Fruit fly (Drosophila melanogaster): Measurements from ENCODE around the gene Uch.

Uch gene

DNA sequence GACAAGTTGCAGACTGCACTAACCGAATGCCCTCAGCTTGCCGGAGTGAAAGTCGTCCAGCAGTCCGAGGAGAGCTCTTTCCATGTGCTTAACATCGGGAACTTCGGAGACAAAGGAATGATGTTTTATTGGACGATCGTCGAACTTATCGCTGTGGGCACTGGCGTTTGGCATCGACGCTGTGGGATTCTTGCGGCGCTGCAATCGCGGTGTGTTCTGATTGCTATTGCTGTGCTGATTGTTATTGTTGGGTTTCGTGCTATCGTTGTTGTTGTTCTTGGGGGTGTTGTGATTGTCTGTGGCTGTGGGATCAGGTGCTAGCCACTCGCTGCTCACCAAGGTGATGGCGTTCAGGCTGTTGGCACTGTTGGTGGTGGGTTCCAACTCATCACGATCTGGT, 23.3 kb downstream of the Uch start:
- TF ChIP-seq tj (GFP tag; optimal IDR thresholded peaks at IDR 0.05) (no peak), ovo (GFP tag; optimal IDR thresholded peaks at IDR 0.05) (no peak), Crg-1 (GFP tag; optimal IDR thresholded peaks at IDR 0.05) (no peak), CG1620 (GFP tag; optimal IDR thresholded peaks at IDR 0.05) (no peak), cic (GFP tag; optimal IDR thresholded peaks at IDR 0.05) (no peak), Hr96 (GFP tag; optimal IDR thresholded peaks at IDR 0.05) (no peak), CG14711 (tag; optimal IDR thresholded peaks at IDR 0.05) (no peak), pad (GFP tag; optimal IDR thresholded peaks at IDR 0.05) (no peak), CG11617 (GFP tag; optimal IDR thresholded peaks at IDR 0.05) (no peak), CG5204 (GFP tag; optimal IDR thresholded peaks at IDR 0.05) (no peak), cnc (optimal IDR thresholded peaks at IDR 0.05) (no peak), kay (GFP tag; ENCODE audit: borderline replicate concordance) (no peak), bab1 (GFP tag; optimal IDR thresholded peaks at IDR 0.05) (no peak), CG7045 (GFP tag; optimal IDR thresholded peaks at IDR 0.05) (no peak), CG7101 (tag; optimal IDR thresholded peaks at IDR 0.05) (no peak)

DNA sequence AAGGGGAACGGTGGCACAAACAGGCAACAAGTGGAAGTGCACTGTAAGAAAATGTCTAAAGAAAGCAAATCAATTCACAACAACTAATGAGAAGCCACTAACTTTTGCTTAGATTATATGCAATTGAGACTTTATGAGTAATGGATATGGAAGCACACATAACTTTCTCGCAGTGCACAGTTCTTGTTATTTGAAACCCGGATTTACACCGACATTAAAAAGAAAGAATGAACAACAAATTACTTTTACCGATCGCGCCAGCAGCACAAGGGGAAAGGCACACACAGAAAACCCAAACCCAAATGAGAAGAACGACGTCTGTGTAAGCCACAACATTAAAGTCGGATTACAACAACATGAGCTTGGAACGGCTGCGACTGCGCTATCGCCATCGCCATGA, 24.9 kb downstream of the Uch start:
- no peak for TF ChIP-seq bab1 (GFP tag; optimal IDR thresholded peaks at IDR 0.05)
- TF ChIP-seq CG1620 (GFP tag; optimal IDR thresholded peaks at IDR 0.05), result no peak
- no peak for TF ChIP-seq CG33017 (tag; optimal IDR thresholded peaks at IDR 0.05)
- no peak for TF ChIP-seq CG14711 (tag; optimal IDR thresholded peaks at IDR 0.05)
- TF ChIP-seq Hr96 (GFP tag; optimal IDR thresholded peaks at IDR 0.05), result no peak
- no peak for TF ChIP-seq CG12768 (GFP tag; optimal IDR thresholded peaks at IDR 0.05)
- no peak for TF ChIP-seq toe (GFP tag; optimal IDR thresholded peaks at IDR 0.05)
- TF ChIP-seq Mnt (GFP tag; optimal IDR thresholded peaks at IDR 0.05), result no peak
- TF ChIP-seq Clk (GFP tag; optimal IDR thresholded peaks at IDR 0.05), result no peak
- no peak for TF ChIP-seq tj (GFP tag; optimal IDR thresholded peaks at IDR 0.05)
- TF ChIP-seq Crg-1 (GFP tag; optimal IDR thresholded peaks at IDR 0.05), result no peak
- no peak for TF ChIP-seq CG7045 (GFP tag; optimal IDR thresholded peaks at IDR 0.05)
- no peak for TF ChIP-seq pad (GFP tag; optimal IDR thresholded peaks at IDR 0.05)
- TF ChIP-seq cnc (optimal IDR thresholded peaks at IDR 0.05), result no peak
- TF ChIP-seq CG11617 (GFP tag; optimal IDR thresholded peaks at IDR 0.05), result no peak
- no peak for TF ChIP-seq CG7101 (tag; optimal IDR thresholded peaks at IDR 0.05)
- TF ChIP-seq kay (GFP tag; ENCODE audit: borderline replicate concordance), result no peak

DNA sequence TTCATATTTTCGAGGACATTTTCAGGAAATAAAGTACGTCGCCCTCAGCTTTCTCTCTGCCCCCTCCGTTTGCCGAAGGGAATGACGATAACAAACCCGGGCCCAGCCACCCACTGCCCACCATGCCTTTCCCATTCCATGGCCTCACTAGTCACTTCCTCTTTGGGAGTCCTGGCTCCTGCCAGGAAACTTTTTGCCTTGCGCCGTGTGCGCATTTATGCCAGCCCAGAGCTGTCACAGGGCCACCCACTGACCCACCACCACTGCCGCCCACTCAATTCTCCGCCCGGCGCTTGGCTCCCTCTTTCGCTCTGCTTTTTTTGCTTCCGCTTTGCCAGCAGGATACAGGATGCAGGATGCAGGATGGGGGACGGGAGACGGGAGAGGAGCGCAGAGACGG, 26.6 kb downstream of the Uch start:
- TF ChIP-seq CG1620 (GFP tag; optimal IDR thresholded peaks at IDR 0.05), result no peak

DNA sequence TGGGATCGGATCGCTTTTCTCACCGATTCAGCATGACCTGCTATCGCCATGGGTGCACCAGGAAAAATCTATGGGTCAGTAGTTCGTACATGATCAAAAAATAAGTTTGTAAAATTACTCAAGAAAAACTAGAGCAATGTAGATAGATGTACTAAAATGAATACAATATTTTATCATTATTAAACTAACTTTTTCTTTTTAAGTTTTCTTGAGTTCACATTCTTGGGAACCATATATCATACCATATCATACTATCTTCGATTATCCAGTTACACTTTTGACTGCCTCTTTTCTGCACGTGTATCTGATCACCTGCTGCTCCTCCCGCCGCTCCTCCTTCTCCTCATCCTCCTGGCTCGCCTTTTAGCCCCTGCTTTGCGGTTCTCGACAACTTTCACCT, 28.6 kb downstream of the Uch start:
- TF ChIP-seq Crg-1 (GFP tag; optimal IDR thresholded peaks at IDR 0.05) (no peak), CG1620 (GFP tag; optimal IDR thresholded peaks at IDR 0.05) (no peak), kay (GFP tag; ENCODE audit: borderline replicate concordance) (no peak), CG7045 (GFP tag; optimal IDR thresholded peaks at IDR 0.05) (no peak), CG7101 (tag; optimal IDR thresholded peaks at IDR 0.05) (no peak), CG12768 (GFP tag; optimal IDR thresholded peaks at IDR 0.05) (no peak), CG5204 (GFP tag; optimal IDR thresholded peaks at IDR 0.05) (no peak), bab1 (GFP tag; optimal IDR thresholded peaks at IDR 0.05) (no peak), pad (GFP tag; optimal IDR thresholded peaks at IDR 0.05) (no peak), Hr96 (GFP tag; optimal IDR thresholded peaks at IDR 0.05) (no peak)

DNA sequence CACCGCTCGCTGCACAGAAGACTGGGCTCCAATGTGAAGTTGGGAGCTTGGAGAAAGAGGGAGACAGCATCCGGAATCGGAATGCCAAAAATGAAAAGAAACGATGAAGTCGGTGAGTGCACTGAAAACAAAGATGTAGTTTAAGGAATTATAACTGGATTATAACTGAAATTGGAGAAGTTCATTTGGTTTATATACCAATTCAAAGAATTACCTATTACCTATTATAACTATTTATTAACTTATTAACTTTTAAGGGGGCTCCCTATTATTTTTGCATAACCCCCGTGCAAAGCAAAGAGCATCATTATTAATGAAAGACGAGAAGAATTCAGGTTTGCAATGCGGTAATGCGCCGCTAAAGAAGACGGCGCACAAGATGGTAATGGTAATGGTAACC, 29.4 kb downstream of the Uch start:
- TF ChIP-seq ovo (GFP tag; optimal IDR thresholded peaks at IDR 0.05), result no peak
- no peak for TF ChIP-seq toe (GFP tag; optimal IDR thresholded peaks at IDR 0.05)
- TF ChIP-seq CG7045 (GFP tag; optimal IDR thresholded peaks at IDR 0.05), result no peak
- no peak for TF ChIP-seq Crg-1 (GFP tag; optimal IDR thresholded peaks at IDR 0.05)
- TF ChIP-seq CG12768 (GFP tag; optimal IDR thresholded peaks at IDR 0.05), result no peak
- no peak for TF ChIP-seq CG33017 (tag; optimal IDR thresholded peaks at IDR 0.05)

DNA sequence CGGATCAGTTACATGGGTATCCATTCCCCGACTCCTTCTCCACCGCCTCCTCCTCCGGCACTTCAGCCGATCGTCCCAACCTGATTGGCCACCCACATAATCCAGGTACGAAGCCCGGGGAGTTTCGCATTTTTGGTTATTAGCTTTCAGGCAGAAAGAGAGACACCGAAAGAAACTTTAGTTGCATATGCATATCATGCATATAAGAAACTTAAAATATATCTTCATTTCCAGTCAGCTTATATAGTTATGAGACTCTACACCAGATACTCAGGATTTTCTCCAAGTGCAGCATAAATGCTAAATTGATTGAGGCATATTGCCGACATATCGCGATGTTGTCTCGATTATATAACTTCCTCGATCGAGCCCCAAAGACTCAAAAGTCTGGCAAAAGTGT, 29.9 kb downstream of the Uch start:
- TF ChIP-seq CG14711 (tag; optimal IDR thresholded peaks at IDR 0.05), result no peak
- TF ChIP-seq tj (GFP tag; optimal IDR thresholded peaks at IDR 0.05), result no peak
- TF ChIP-seq CG33017 (tag; optimal IDR thresholded peaks at IDR 0.05), result no peak

DNA sequence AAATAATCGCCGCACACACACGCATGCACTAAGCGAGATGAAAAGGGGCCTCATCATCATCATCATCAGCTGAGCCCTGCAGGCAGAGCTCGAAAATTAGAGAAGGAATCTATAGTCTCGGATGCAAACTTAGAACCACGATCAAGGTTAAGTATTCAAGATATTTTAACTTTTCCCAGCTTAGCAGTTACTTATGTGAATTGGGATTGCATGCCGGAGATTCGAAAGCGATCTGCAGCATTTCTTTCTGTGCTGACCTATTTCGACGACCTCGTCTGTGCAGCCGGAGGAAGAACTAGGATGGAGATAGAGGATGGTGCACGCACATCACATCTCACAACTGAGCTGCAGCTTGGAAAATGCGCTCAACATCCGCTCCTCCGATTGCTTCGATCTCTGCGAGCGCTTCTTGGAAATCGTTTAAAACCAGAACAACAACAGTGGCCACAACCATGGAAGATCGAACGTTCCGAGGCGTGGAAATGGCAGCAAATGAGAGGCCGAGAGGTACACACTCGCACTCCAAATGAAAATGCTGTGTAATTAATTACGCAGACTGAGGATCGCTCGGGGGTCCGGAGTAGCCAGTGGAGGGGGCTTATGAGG, 31.2 kb downstream of the Uch start:
- TF ChIP-seq Hr96 (GFP tag; optimal IDR thresholded peaks at IDR 0.05) (no peak), CG11617 (GFP tag; optimal IDR thresholded peaks at IDR 0.05) (no peak), CG7101 (tag; optimal IDR thresholded peaks at IDR 0.05) (no peak), CG12768 (GFP tag; optimal IDR thresholded peaks at IDR 0.05) (no peak), CG7045 (GFP tag; optimal IDR thresholded peaks at IDR 0.05) (no peak), CG33017 (tag; optimal IDR thresholded peaks at IDR 0.05) (no peak), cnc (optimal IDR thresholded peaks at IDR 0.05) (no peak), kay (GFP tag; ENCODE audit: borderline replicate concordance) (no peak), cic (GFP tag; optimal IDR thresholded peaks at IDR 0.05) (no peak), CG5204 (GFP tag; optimal IDR thresholded peaks at IDR 0.05) (no peak), Mnt (GFP tag; optimal IDR thresholded peaks at IDR 0.05) (no peak), tj (GFP tag; optimal IDR thresholded peaks at IDR 0.05) (no peak), CG14711 (tag; optimal IDR thresholded peaks at IDR 0.05) (no peak), CG1620 (GFP tag; optimal IDR thresholded peaks at IDR 0.05) (no peak), Crg-1 (GFP tag; optimal IDR thresholded peaks at IDR 0.05) (no peak), bab1 (GFP tag; optimal IDR thresholded peaks at IDR 0.05) (no peak)
